Worm (Caenorhabditis elegans) whole organism, L4 larva: ENCODE data around the gene B0252.11.

Experiments used
- F26F4.8 ChIP-seq: fragments of 200-800 bp; sonication (Bioruptor generic); conservative IDR thresholded peaks from 2 replicates; pipeline ENCODE4 v1.3.6; 2022; ENCODE audit warnings: missing genetic modification characterization, missing compliant biosample characterization
- egl-43 ChIP-seq: fragments of 200-800 bp; sonication (Bioruptor generic); IDR thresholded peaks from 2 replicates; pipeline ENCODE4 v1.3.6; 2022; ENCODE audit warnings: missing genetic modification reagents, missing genetic modification characterization, missing compliant biosample characterization
- pqm-1 ChIP-seq: sonication (generic microtip); optimal IDR thresholded peaks from 2 replicates; lab custom pipeline; 2017; ENCODE audit warnings: missing biosample characterization, missing genetic modification characterization
- snpc-4 ChIP-seq: fragments of 150-350 bp; optimal IDR thresholded peaks from 2 replicates; lab custom pipeline; 2014; ENCODE audit warnings: missing biosample characterization, missing genetic modification characterization
- unc-62 ChIP-seq, 3 experiments: fragments of 150-350 bp in 1 of 3; sonication (generic microtip); optimal IDR thresholded peaks in 2 of 3; peaks in 1 of 3; 1 replicate in 1 of 3; 2 replicates in 2 of 3; lab custom pipeline; 2014 to 2017; ENCODE audit warnings: missing biosample characterization in 3 of 3, missing genetic modification characterization in 3 of 3, missing genetic modification reagents in 3 of 3, missing genotype in 1 of 3

ce11 chrII:6934729-6935128 is 17.1 kb upstream of the B0252.11 start:
- TF ChIP-seq snpc-4 (tag; lab: Kevin White, UChicago) = no peak
- TF ChIP-seq unc-62 (GFP tag; optimal IDR thresholded peaks at IDR 0.05 in 1 of 2; lab: Kevin White, UChicago) = no peak
- TF ChIP-seq unc-62 (tag; optimal IDR thresholded peaks at IDR 0.05; lab: Kevin White, UChicago) = no peak
- no peak for TF ChIP-seq pqm-1 (tag; lab: Kevin White, UChicago)
- TF ChIP-seq F26F4.8 = no peak
- TF ChIP-seq egl-43 (GFP tag; lab: Robert Waterston, UW) = no peak
